Fruit fly (Drosophila melanogaster): ENCODE data around the gene RpS27.

- TF ChIP-seq CG8478 (optimal IDR thresholded peaks at IDR 0.05) (no peak), usp (GFP tag; optimal IDR thresholded peaks at IDR 0.05) (no peak), psq (optimal IDR thresholded peaks at IDR 0.05) (no peak), Dll (optimal IDR thresholded peaks at IDR 0.05) (no peak), pan (optimal IDR thresholded peaks at IDR 0.05) (no peak)
These were observed 47.9 kb downstream of the RpS27 start, which contains the start of gene CG13654 for dm6 chr3R:25199321-25199868.

Measured in whole organism.